Fruit fly (Drosophila melanogaster): ENCODE measurements around the gene hoip.

Gene hoip

dm6 chr2L:9729618-9730284 lies 30.2 kb downstream of the hoip start, which contains the start of gene CG13116:
Gene CG13116, plus strand, starts transcription at chr2L:9729940.
- TF ChIP-seq noc (tag; optimal IDR thresholded peaks at IDR 0.05) = no peak

- no peak for TF ChIP-seq noc (tag; optimal IDR thresholded peaks at IDR 0.05)
Measured at dm6 chr2L:9731269-9731668, 31.7 kb downstream of the hoip start.

DNA sequence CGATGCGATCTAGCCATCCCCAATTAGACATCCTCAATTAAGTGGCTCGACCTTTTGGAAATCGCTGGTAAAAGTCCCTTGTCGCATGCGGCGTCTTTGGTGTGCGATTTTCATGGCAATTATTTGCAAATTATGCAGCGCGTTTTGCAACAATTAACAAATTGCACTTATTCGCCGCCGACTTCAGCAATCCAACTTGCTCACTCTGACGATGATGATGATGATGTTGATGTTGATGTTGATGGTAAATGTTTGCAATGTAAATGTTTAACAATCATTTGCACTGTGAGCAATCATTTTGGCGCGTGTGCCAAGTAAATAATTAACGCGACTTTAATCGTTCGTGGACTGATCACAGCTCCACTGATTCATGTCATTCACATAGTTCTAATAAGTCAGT lies 34.5 kb downstream of the hoip start:
- TF ChIP-seq noc (tag; optimal IDR thresholded peaks at IDR 0.05) = no peak

dm6 chr2L:9736000-9736695 lies 36.6 kb downstream of the hoip start, which contains the start of gene CG13117:
Gene CG13117, plus strand, starts transcription at chr2L:9736645.
- TF ChIP-seq noc (tag; optimal IDR thresholded peaks at IDR 0.05) = no peak

DNA sequence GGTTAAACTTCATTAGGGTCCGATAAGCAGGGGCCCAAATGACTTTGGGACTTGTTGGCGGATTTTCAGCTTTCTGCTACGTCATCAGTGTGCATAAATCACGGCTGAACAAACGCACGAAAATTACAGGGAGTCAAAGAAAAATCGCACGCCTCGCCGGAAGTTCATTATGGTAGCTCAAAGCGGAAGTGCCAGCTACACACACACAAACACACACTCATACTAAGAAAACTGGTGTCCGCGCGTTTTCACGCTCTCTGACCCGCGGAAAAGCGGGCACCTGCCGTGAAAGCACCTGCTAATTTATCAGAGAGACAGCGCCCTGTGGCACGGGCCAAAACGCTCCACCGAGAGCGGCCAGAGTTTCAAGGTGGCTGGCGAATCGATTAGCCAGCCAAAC lies 37.8 kb downstream of the hoip start:
- no peak for TF ChIP-seq noc (tag; optimal IDR thresholded peaks at IDR 0.05)

dm6 chr2L:9737803-9738202 lies 38.2 kb downstream of the hoip start:
- TF ChIP-seq noc (tag; optimal IDR thresholded peaks at IDR 0.05) = no peak

- TF ChIP-seq noc (tag; optimal IDR thresholded peaks at IDR 0.05) = no peak
Measured at dm6 chr2L:9739685-9740084, 40.1 kb downstream of the hoip start.

DNA sequence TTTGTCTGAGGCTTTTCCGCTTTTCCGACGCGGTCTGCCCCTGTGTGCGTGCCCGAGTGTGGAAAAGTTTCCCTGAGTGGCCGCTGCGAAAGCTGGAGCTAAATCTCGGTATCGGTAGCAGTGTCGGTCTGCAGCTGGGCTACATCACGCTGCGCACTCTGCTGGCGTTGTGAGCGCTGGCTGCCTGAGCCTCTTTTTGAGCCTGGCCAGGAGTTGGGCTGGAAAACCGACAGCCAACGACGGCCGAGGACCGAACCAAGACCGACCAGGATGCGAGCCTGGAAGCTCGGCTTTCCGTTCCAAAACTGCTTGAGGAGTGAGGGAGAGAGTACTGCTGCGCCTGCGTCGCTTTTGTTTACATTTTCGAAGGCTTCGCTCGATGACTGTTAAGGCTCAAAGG lies 44.2 kb downstream of the hoip start:
- TF ChIP-seq noc (tag; optimal IDR thresholded peaks at IDR 0.05) = no peak

DNA sequence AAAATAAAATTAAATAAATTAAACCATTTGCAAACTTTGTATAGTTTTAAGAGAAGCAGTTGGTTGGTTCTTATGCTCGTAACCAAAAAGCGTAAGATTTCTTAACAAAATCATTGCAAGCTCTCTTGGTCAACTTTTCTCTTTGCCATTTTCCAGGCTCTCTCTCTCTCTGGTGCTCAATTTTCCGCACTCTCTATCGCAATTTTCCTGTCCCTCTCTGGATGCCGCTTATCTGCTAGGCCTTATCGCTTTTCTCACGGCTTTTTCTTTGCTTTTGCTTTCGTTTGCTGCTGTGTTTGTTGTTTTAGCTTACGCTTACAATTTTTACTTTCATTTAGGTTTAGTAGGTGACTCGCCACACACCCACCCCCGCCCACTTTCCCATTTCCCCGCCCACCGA lies 45.0 kb downstream of the hoip start:
- no peak for TF ChIP-seq noc (tag; optimal IDR thresholded peaks at IDR 0.05)

- no peak for TF ChIP-seq noc (tag; optimal IDR thresholded peaks at IDR 0.05)
Measured at dm6 chr2L:9746236-9747225, 46.9 kb downstream of the hoip start, which contains the start of gene Nckx30C. Gene Nckx30C, minus strand, starts transcription at chr2L:9746495.

dm6 chr2L:9749745-9750144 lies 50.2 kb downstream of the hoip start, which contains the start of gene Cyp4e3:
Gene Cyp4e3, minus strand, starts transcription at chr2L:9750071.
- no peak for TF ChIP-seq noc (tag; optimal IDR thresholded peaks at IDR 0.05)
